Fruit fly (Drosophila melanogaster) whole organism, adult: Measurements from ENCODE around the gene Jon65Ai.

Source experiments
- CG1620 ChIP-seq: fragments of 200-800 bp; sonication (Bioruptor generic); optimal IDR thresholded peaks from 2 replicates; lab custom pipeline; 2016; ENCODE audit warnings: missing biosample characterization, missing genetic modification characterization
- cic ChIP-seq: fragments of 200-800 bp; sonication (Bioruptor generic); optimal IDR thresholded peaks from 2 replicates; lab custom pipeline; 2017; ENCODE audit warnings: missing biosample characterization, mild to moderate bottlenecking, missing genetic modification characterization, moderate library complexity

DNA sequence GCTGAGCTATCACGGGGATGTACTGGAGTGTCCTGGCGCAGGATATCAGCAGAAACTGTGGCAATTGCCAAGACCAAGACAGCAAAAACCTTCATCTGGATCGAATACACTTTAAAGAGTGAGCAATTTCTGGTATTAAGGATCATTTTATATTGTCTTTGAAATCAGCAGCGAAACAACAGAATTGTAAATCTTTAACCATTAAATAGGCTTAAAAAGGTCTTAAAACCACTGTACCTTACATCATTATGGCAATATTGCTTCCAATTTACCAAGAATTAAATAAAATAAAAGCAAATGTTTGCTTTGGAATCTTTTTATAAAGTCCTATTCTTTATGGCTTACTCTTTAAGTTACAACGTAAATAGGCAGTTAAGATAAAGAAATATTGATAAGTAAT lies 19.7 kb downstream of the Jon65Ai start, which contains the start of gene CG10477:
- no peak for TF ChIP-seq cic (GFP tag; lab: Kevin White, UChicago)
- no peak for TF ChIP-seq CG1620
